Worm (Caenorhabditis elegans) whole organism, L4/young adult: ENCODE results near the gene mtss-1.

Source experiments
- W03F9.2 ChIP-seq: fragments of 150-350 bp; optimal IDR thresholded peaks from 2 replicates; lab custom pipeline; 2014; ENCODE audit warnings: missing biosample characterization, missing genetic modification characterization
- dao-5 ChIP-seq: sonication (generic microtip); optimal IDR thresholded peaks from 2 replicates; lab custom pipeline; 2016; ENCODE audit warnings: missing genotype, missing genetic modification characterization, moderate library complexity, missing compliant biosample characterization
- him-1 ChIP-seq: sonication (generic microtip); optimal IDR thresholded peaks from 2 replicates; lab custom pipeline; 2016; ENCODE audit warnings: missing genotype, missing genetic modification reagents, missing genetic modification characterization, missing compliant biosample characterization

- TF ChIP-seq him-1 (tag; lab: Kevin White, UChicago) (no peak), dao-5 (no peak), W03F9.2 (tag; lab: Kevin White, UChicago) (no peak)
Measured at ce11 chrIII:8761040-8761654, 7.0 kb upstream of the mtss-1 start, which contains the start of gene aak-1.
